Worm (Caenorhabditis elegans) whole organism, L4/young adult: ENCODE data around the gene ttr-41.

Experiments
- W03F9.2 ChIP-seq: fragments of 150-350 bp; optimal IDR thresholded peaks from 2 replicates; lab custom pipeline; 2014; ENCODE audit warnings: missing biosample characterization, missing genetic modification characterization
- dao-5 ChIP-seq: sonication (generic microtip); optimal IDR thresholded peaks from 2 replicates; lab custom pipeline; 2016; ENCODE audit warnings: missing genotype, missing genetic modification characterization, moderate library complexity, missing compliant biosample characterization
- him-1 ChIP-seq: sonication (generic microtip); optimal IDR thresholded peaks from 2 replicates; lab custom pipeline; 2016; ENCODE audit warnings: missing genotype, missing genetic modification reagents, missing genetic modification characterization, missing compliant biosample characterization

The ttr-41 gene

DNA sequence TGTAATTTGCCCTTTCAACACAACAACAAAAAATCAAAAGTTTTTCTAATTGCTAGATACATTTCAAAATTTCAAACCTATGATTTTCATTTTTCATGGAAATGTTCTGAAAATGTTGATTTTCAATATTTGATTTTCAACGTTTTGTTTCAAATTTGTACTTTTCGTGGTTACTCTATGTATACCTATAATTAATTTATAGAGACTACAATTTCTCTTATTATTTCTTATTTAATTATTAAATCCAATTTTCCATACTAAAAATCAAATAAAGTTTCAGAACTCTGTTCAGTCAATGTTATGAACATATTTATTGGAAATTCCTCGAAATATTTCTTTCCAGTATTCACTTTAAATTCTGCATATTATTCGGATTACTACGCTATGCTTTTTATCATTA is 40.7 kb downstream of the ttr-41 start, which contains the start of gene sre-39:
Gene sre-39, plus strand, starts transcription at position 301 of the 400 bp plus-strand sequence.
- TF ChIP-seq W03F9.2 (tag; lab: Kevin White, UChicago), result no peak
- TF ChIP-seq him-1 (tag; lab: Kevin White, UChicago), result no peak
- no peak for TF ChIP-seq dao-5

DNA sequence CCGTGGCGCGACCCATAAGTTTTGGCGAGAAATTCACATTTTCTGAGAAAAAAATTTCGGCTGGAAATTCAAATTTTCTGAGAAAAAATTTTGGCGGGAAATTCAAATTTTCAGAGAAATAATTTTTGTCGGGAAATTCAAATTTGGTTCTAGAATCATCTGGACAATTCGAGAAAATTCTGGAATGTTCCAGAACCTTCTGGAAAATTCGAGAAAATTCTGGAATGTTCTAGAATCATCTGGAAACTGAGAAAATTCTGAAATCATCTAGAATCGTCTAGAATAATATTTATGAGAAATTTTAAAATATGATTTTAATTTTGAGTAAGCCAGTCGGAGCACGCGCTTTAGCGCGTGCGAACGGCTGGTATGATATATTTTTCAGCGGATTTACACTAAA is 42.8 kb downstream of the ttr-41 start:
- TF ChIP-seq dao-5, result no peak
- no peak for TF ChIP-seq him-1 (tag; lab: Kevin White, UChicago)

DNA sequence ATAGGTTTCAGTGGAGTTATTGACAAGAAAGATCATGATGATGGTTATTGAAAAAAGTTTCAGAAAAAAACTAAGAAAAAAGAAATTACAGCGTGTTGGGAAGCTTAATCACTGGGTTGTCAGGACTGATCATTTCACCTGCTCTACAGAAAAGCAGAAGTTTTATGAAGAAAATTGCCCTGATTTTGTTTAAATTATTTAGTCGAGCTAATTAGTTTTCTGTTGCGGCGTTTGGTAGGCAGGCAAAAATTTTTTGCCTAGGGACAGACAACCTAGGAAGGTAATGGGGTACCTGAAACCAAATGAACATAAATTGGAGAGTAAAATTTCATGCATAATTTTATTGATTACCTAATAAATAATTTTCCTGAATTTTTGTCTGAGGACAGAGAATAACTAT is 44.0 kb downstream of the ttr-41 start, which contains the start of gene sre-40:
Gene sre-40, minus strand, starts transcription at position 101 of the 400 bp plus-strand sequence.
- no peak for TF ChIP-seq W03F9.2 (tag; lab: Kevin White, UChicago)
- TF ChIP-seq dao-5, result no peak
- TF ChIP-seq him-1 (tag; lab: Kevin White, UChicago), result no peak

DNA sequence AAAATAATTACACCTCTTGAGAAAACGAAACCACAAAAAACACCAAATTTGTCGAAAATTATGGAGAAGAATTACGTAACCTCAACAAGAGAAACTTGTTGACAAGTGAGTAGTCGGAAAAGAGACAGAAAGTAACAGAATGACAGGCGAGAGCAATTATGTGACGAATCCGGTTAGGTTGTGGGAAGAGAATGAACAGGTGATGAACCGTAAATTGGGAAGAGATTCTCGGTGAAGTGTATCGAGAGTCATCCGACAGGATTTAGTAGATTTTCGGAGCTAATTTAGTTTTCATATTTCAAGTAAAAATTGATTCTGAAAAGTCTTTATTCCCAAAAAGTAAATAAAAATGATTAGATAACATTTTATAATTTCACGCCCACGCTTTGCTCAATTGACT is 46.3 kb downstream of the ttr-41 start, which contains the start of gene T05A7.7:
Gene T05A7.7, minus strand, starts transcription at position 101 of the 400 bp plus-strand sequence.
- TF ChIP-seq dao-5, result no peak
- no peak for TF ChIP-seq W03F9.2 (tag; lab: Kevin White, UChicago)
- no peak for TF ChIP-seq him-1 (tag; lab: Kevin White, UChicago)

DNA sequence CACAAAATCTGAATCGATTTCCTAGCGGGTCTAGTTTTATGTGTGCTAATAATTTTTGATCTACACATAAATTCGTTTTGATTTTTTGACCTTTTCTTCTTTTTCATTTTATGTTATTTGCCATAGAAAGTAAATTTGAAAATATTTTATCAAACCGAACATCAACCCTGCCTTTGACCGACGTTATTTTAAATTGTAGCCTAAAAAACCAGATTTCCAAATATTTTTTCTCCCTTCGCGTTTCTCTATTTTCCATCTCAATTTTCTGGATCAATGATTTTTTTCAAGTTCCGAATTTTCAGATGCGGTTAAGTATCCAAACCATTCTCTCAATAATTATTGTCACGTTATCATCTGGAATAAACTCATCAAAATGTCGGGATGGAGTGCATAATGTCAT is 49.8 kb downstream of the ttr-41 start, which contains the start of gene T05A7.1:
Gene T05A7.1, plus strand, starts transcription at position 301 of the 400 bp plus-strand sequence.
- no peak for TF ChIP-seq him-1 (tag; lab: Kevin White, UChicago)
- no peak for TF ChIP-seq W03F9.2 (tag; lab: Kevin White, UChicago)
- TF ChIP-seq dao-5, result no peak
